Worm (Caenorhabditis elegans): ENCODE measurements around the gene cyp-34A7.

ce11 chrV:3984178-3984577 lies 20.6 kb upstream of the cyp-34A7 start, which contains the start of gene nlp-29:
- TF ChIP-seq tlp-1 (tag; optimal IDR thresholded peaks at IDR 0.05) (no peak), elt-3 (tag; optimal IDR thresholded peaks at IDR 0.05) (peak in 1 of 6 experiments; percentile 56), nhr-76 (tag; optimal IDR thresholded peaks at IDR 0.05) (no peak), nhr-12 (tag; optimal IDR thresholded peaks at IDR 0.05) (no peak)

Measured in whole organism, L1 larva.